Fruit fly (Drosophila melanogaster) whole organism, adult: Measurements from ENCODE around the gene CG6282.

Experiments used
- CG12768 ChIP-seq: fragments of 200-800 bp; sonication (Bioruptor generic); optimal IDR thresholded peaks from 2 replicates; lab custom pipeline; 2017; ENCODE audit warnings: missing biosample characterization, missing genetic modification characterization, mild to moderate bottlenecking, moderate library complexity, missing genetic modification reagents
- CG14711 ChIP-seq: fragments of 200-800 bp; sonication (Bioruptor generic); optimal IDR thresholded peaks from 2 replicates; lab custom pipeline; 2018; ENCODE audit warnings: missing biosample characterization, mild to moderate bottlenecking, missing genetic modification characterization, moderate library complexity
- CG1620 ChIP-seq: fragments of 200-800 bp; sonication (Bioruptor generic); optimal IDR thresholded peaks from 2 replicates; lab custom pipeline; 2016; ENCODE audit warnings: missing biosample characterization, missing genetic modification characterization
- CG5204 ChIP-seq: fragments of 200-800 bp; sonication (Bioruptor generic); optimal IDR thresholded peaks from 2 replicates; lab custom pipeline; 2016; ENCODE audit warnings: missing biosample characterization, missing genetic modification characterization
- CG7101 ChIP-seq: fragments of 200-800 bp; sonication (Bioruptor generic); optimal IDR thresholded peaks from 2 replicates; lab custom pipeline; 2018; ENCODE audit warnings: missing biosample characterization, mild to moderate bottlenecking, missing genetic modification characterization, moderate library complexity
- Clk ChIP-seq: fragments of 200-800 bp; sonication (Bioruptor generic); optimal IDR thresholded peaks from 2 replicates; lab custom pipeline; 2017; ENCODE audit warnings: missing biosample characterization, missing genetic modification characterization
- Hr96 ChIP-seq: fragments of 200-800 bp; sonication (Bioruptor generic); optimal IDR thresholded peaks from 2 replicates; lab custom pipeline; 2016; ENCODE audit warnings: missing biosample characterization, missing genetic modification characterization
- Mnt ChIP-seq: fragments of 200-800 bp; sonication (Bioruptor generic); optimal IDR thresholded peaks from 2 replicates; lab custom pipeline; 2016; ENCODE audit warnings: missing biosample characterization, mild to moderate bottlenecking, missing genetic modification characterization
- bab1 ChIP-seq: fragments of 200-800 bp; sonication (Bioruptor generic); optimal IDR thresholded peaks from 3 replicates; lab custom pipeline; 2019; ENCODE audit warnings: missing biosample characterization, mild to moderate bottlenecking, missing genetic modification characterization, moderate library complexity
- cnc ChIP-seq, 2 experiments: fragments of >200 bp; optimal IDR thresholded peaks; 2 replicates each; lab custom pipeline; 2017
- kay ChIP-seq: fragments of 200-800 bp; sonication (Bioruptor generic); peaks from one replicate; lab custom pipeline; 2016; ENCODE audit warnings: missing biosample characterization, missing genetic modification characterization, borderline replicate concordance
- pad ChIP-seq: fragments of 200-800 bp; sonication (Bioruptor generic); optimal IDR thresholded peaks from 3 replicates; lab custom pipeline; 2017; ENCODE audit warnings: missing biosample characterization, missing genetic modification characterization, mild to moderate bottlenecking, moderate library complexity, missing genetic modification reagents

- TF ChIP-seq CG5204 (GFP tag; lab: Kevin White, UChicago) (no peak), cnc (optimal IDR thresholded peaks at IDR 0.05; lab: Kevin White, UChicago) (no peak), Mnt (GFP tag; lab: Kevin White, UChicago) (no peak), Hr96 (GFP tag; lab: Kevin White, UChicago) (no peak), bab1 (GFP tag; lab: Kevin White, UChicago) (no peak), CG1620 (GFP tag; lab: Kevin White, UChicago) (no peak), CG7101 (tag; lab: Kevin White, UChicago) (no peak), CG14711 (tag; lab: Kevin White, UChicago) (no peak), Clk (GFP tag; lab: Kevin White, UChicago) (no peak), pad (GFP tag; lab: Kevin White, UChicago) (no peak), kay (GFP tag; lab: Kevin White, UChicago) (no peak), CG12768 (GFP tag; lab: Kevin White, UChicago) (no peak)
Observed at dm6 chr3L:8660800-8661199, 56.3 kb downstream of the CG6282 start.
